Fruit fly (Drosophila melanogaster): ENCODE data around the gene Atg14.
A peak's percentile ranks its signal among the peaks of the same experiment; 100 is the strongest.

DNA sequence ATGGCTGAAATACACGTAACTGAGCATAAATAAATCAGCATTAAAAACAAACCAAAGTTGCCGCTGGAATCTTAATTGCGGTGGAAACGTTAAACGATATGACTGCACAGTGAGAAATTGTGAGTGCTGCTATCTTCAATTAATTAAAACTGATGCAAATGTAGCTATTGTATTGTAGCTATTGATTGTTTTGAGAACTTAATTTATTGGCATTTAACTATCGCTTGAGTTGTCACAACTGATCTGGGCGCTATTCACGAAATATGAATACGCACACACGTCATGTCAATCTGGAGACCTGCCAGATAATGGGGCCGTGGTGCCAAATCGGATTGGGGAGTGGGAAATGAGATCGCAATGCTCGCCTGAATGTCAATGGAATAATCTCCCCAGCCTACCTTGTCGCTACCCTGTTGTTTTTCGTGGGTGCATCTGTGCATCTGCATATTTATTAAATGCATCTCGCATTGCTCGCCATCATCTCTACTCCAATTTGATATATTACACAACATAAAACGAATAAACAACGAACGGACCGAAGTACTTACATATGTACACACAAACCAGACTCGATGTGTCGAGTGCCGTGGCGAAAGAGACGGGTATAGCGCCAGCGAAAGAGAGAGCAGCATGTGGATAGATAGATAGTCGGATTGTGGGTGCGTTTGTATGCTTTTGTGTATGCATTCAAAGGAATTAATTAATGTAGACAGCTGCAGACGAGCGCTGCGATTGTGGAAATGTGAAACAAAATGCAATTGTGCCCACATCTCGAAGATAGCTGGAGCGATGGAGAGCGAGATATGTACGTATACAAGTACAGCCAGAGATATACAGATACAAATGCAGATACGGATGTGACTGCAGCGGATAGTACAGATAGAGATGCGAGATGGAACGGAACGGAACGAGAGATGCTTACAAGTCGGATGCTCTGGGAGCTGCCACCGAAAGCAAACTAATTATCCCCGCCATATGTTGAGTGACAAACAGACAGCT lies 32.4 kb upstream of the Atg14 start:
- TF ChIP-seq tj (GFP tag; optimal IDR thresholded peaks at IDR 0.05) = no peak
- TF ChIP-seq CG14711 (tag; optimal IDR thresholded peaks at IDR 0.05) = no peak
- peak; percentile 66 for TF ChIP-seq kay (GFP tag; ENCODE audit: borderline replicate concordance)
- no peak for TF ChIP-seq Mnt (GFP tag; optimal IDR thresholded peaks at IDR 0.05)
- TF ChIP-seq ovo (GFP tag; optimal IDR thresholded peaks at IDR 0.05) = no peak
- TF ChIP-seq Crg-1 (GFP tag; optimal IDR thresholded peaks at IDR 0.05) = no peak
- TF ChIP-seq cnc (optimal IDR thresholded peaks at IDR 0.05) = no peak
- TF ChIP-seq CG5204 (GFP tag; optimal IDR thresholded peaks at IDR 0.05) = no peak
- TF ChIP-seq CG7101 (tag; optimal IDR thresholded peaks at IDR 0.05) = no peak
- no peak for TF ChIP-seq CG1620 (GFP tag; optimal IDR thresholded peaks at IDR 0.05)
- TF ChIP-seq CG12768 (GFP tag; optimal IDR thresholded peaks at IDR 0.05) = peak; percentile 51

Measured in whole organism, adult.